Worm (Caenorhabditis elegans): ENCODE measurements around the gene ocam-1.

DNA sequence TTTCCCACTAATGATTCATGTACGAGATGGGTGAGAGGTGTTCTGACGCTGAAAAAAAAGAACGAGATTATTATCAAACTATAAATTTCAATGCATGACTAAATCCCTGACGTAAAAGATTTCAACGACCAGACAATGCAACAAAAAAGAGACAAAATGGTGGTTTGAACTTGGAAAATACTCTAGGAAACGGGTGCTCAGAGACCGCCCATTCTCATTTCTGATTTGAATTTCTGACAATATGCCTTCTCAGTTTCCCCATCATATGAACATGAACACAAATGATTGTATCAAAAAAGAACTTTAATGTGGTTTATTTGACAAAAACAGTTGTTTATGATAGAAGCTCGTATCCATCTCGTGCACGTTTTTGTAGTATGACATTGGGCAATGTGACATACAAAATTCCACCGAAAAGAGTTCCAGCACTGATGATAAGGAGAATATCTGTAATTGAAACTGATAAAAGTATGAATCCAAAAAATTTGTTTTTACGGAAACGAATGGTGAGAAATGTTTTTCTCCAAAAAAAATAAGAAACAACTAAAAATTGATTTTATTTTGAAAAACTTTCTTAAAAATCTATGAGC, 4.5 kb downstream of the ocam-1 start, which contains the start of gene srd-26:
- no peak for TF ChIP-seq tab-1 (GFP tag; IDR thresholded peaks at IDR 0.05)
- no peak for TF ChIP-seq klf-2 (GFP tag; conservative IDR thresholded peaks at IDR 0.05)
- no peak for TF ChIP-seq ztf-23 (GFP tag; IDR thresholded peaks at IDR 0.05)
- no peak for TF ChIP-seq flt-1 (GFP tag; IDR thresholded peaks at IDR 0.05)
- no peak for TF ChIP-seq cog-1 (tag; optimal IDR thresholded peaks at IDR 0.05)
- no peak for TF ChIP-seq med-1 (GFP tag; optimal IDR thresholded peaks at IDR 0.05; ENCODE audit: insufficient read depth)

All from whole organism, midembryonic.